Worm (Caenorhabditis elegans) whole organism, midembryonic: ENCODE results near the gene unc-69.

ENCODE experiments used
- T22C8.4 ChIP-seq: fragments of 200-800 bp; sonication (Bioruptor generic); IDR thresholded peaks from 2 replicates; pipeline ENCODE4 v1.3.6; 2022; ENCODE audit warnings: missing genetic modification characterization, missing compliant biosample characterization
- cog-1 ChIP-seq: sonication (generic microtip); optimal IDR thresholded peaks from 2 replicates; lab custom pipeline; 2016; ENCODE audit warnings: missing genetic modification characterization, missing compliant biosample characterization
- flt-1 ChIP-seq: fragments of 200-800 bp; sonication (Bioruptor generic); IDR thresholded peaks from 2 replicates; pipeline ENCODE4 v1.3.6; 2022; ENCODE audit warnings: missing genetic modification characterization, missing compliant biosample characterization
- klf-2 ChIP-seq: fragments of 200-800 bp; sonication (Bioruptor generic); conservative IDR thresholded peaks from 2 replicates; pipeline ENCODE4 v1.3.6; 2022; ENCODE audit warnings: missing genetic modification reagents, missing genetic modification characterization, missing compliant biosample characterization
- med-1 ChIP-seq: sonication (generic microtip); optimal IDR thresholded peaks from 2 replicates; lab custom pipeline; 2017; ENCODE audit warnings: missing genetic modification characterization, mild to moderate bottlenecking, missing compliant biosample characterization, antibody characterized with exemption, missing genetic modification reagents; ENCODE audit not compliant: insufficient read depth
- ref-1 ChIP-seq: fragments of 200-800 bp; sonication (Bioruptor generic); conservative IDR thresholded peaks from 2 replicates; pipeline ENCODE4 v1.3.6; 2022; ENCODE audit warnings: missing genetic modification reagents, missing genetic modification characterization, missing compliant biosample characterization
- tab-1 ChIP-seq: fragments of 200-800 bp; sonication (Bioruptor generic); IDR thresholded peaks from 2 replicates; pipeline ENCODE4 v1.3.6; 2022; ENCODE audit warnings: missing genetic modification characterization, missing compliant biosample characterization
- ztf-23 ChIP-seq: fragments of 200-800 bp; sonication (Bioruptor generic); IDR thresholded peaks from 2 replicates; pipeline ENCODE4 v1.3.6; 2022; ENCODE audit warnings: missing genetic modification reagents, missing genetic modification characterization, missing compliant biosample characterization
- ztf-29 ChIP-seq: fragments of 200-800 bp; sonication (Bioruptor generic); IDR thresholded peaks from 2 replicates; pipeline ENCODE4 v1.3.6; 2022; ENCODE audit warnings: missing genetic modification reagents, missing genetic modification characterization, missing compliant biosample characterization

unc-69 gene

ce11 chrIII:10320228-10320705 lies 1.5 kb downstream of the unc-69 start:
- TF ChIP-seq flt-1 (GFP tag; lab: Robert Waterston, UW): 0 out of 2 replicates have a peak, but pooled peaks have one; percentile 30

- TF ChIP-seq flt-1 (GFP tag; lab: Robert Waterston, UW) (no peak), ztf-29 (GFP tag; lab: Robert Waterston, UW) (no peak), klf-2 (GFP tag; lab: Robert Waterston, UW) (no peak), ref-1 (no peak), ztf-23 (no peak), tab-1 (GFP tag; lab: Robert Waterston, UW) (no peak), med-1 (GFP tag; lab: Kevin White, UChicago) (no peak), cog-1 (tag; lab: Kevin White, UChicago) (no peak), T22C8.4 (GFP tag; lab: Robert Waterston, UW) (no peak)
Observed at ce11 chrIII:10320788-10321187, 2.0 kb downstream of the unc-69 start, which contains the start of gene sas-7. Gene sas-7, plus strand, starts transcription at chrIII:10321019.

- TF ChIP-seq ztf-23 (no peak), ref-1 (no peak)
Observed at ce11 chrIII:10326327-10326726, 7.6 kb downstream of the unc-69 start.

- TF ChIP-seq ztf-23 (no peak), flt-1 (GFP tag; lab: Robert Waterston, UW) (no peak), cog-1 (tag; lab: Kevin White, UChicago) (no peak), tab-1 (GFP tag; lab: Robert Waterston, UW) (no peak), ztf-29 (GFP tag; lab: Robert Waterston, UW) (no peak), ref-1 (no peak), med-1 (GFP tag; lab: Kevin White, UChicago) (no peak), T22C8.4 (GFP tag; lab: Robert Waterston, UW) (no peak), klf-2 (GFP tag; lab: Robert Waterston, UW) (no peak)
Observed at ce11 chrIII:10328565-10329541, 10.1 kb downstream of the unc-69 start.

- TF ChIP-seq T22C8.4 (GFP tag; lab: Robert Waterston, UW) (no peak), klf-2 (GFP tag; lab: Robert Waterston, UW) (no peak), ztf-29 (GFP tag; lab: Robert Waterston, UW) (no peak), flt-1 (GFP tag; lab: Robert Waterston, UW) (no peak), ref-1 (no peak)
Observed at ce11 chrIII:10329811-10330210, 11.1 kb downstream of the unc-69 start.

- TF ChIP-seq flt-1 (GFP tag; lab: Robert Waterston, UW) (no peak), ztf-23 (no peak), T22C8.4 (GFP tag; lab: Robert Waterston, UW) (no peak), ref-1 (no peak), ztf-29 (GFP tag; lab: Robert Waterston, UW) (no peak)
Observed at ce11 chrIII:10330372-10331062, 11.8 kb downstream of the unc-69 start, which contains the start of gene nex-2. Gene nex-2, minus strand, starts transcription at chrIII:10330422.

ce11 chrIII:10331232-10331631 lies 12.5 kb downstream of the unc-69 start:
- TF ChIP-seq klf-2 (GFP tag; lab: Robert Waterston, UW): no peak
- TF ChIP-seq ztf-29 (GFP tag; lab: Robert Waterston, UW): no peak
- no peak for TF ChIP-seq tab-1 (GFP tag; lab: Robert Waterston, UW)
- TF ChIP-seq med-1 (GFP tag; lab: Kevin White, UChicago): no peak
- TF ChIP-seq ztf-23: no peak
- TF ChIP-seq flt-1 (GFP tag; lab: Robert Waterston, UW): no peak
- no peak for TF ChIP-seq T22C8.4 (GFP tag; lab: Robert Waterston, UW)
- TF ChIP-seq cog-1 (tag; lab: Kevin White, UChicago): no peak
- TF ChIP-seq ref-1: no peak

- TF ChIP-seq T22C8.4 (GFP tag; lab: Robert Waterston, UW) (no peak), flt-1 (GFP tag; lab: Robert Waterston, UW) (no peak), med-1 (GFP tag; lab: Kevin White, UChicago) (no peak), ztf-23 (no peak), ztf-29 (GFP tag; lab: Robert Waterston, UW) (no peak)
Observed at ce11 chrIII:10332560-10332959, 13.8 kb downstream of the unc-69 start, which contains the start of gene T07C4.12. Gene T07C4.12, minus strand, starts transcription at chrIII:10332660.

- TF ChIP-seq T22C8.4 (GFP tag; lab: Robert Waterston, UW) (0 out of 2 replicates have a peak, but pooled peaks have one; percentile 19), ztf-29 (GFP tag; lab: Robert Waterston, UW) (no peak), ztf-23 (peak; percentile 52; the same call in 1 of the 2 replicates), klf-2 (GFP tag; lab: Robert Waterston, UW) (no peak), cog-1 (tag; lab: Kevin White, UChicago) (peak; percentile 51)
Observed at ce11 chrIII:10333961-10334542, 15.3 kb downstream of the unc-69 start, which contains the start of the genes jmjd-4 and mev-1. Gene jmjd-4, minus strand, starts transcription at chrIII:10334018. Gene mev-1, plus strand, starts transcription at chrIII:10334277.
